Fruit fly (Drosophila melanogaster) whole organism, embryonic: ENCODE results near the gene CG45486.

Source experiments
- ATbp ChIP-seq: fragments of 200-800 bp; sonication (Bioruptor generic); optimal IDR thresholded peaks from 2 replicates; lab custom pipeline; 2017; ENCODE audit warnings: missing biosample characterization, mild to moderate bottlenecking, missing genetic modification characterization, missing genetic modification reagents
- Atf3 ChIP-seq: fragments of 200-800 bp; sonication (Bioruptor generic); optimal IDR thresholded peaks from 3 replicates; lab custom pipeline; 2016; ENCODE audit warnings: missing biosample characterization, missing genetic modification characterization
- CG10267 ChIP-seq: fragments of 200-800 bp; sonication (Bioruptor generic); optimal IDR thresholded peaks from 2 replicates; lab custom pipeline; 2018; ENCODE audit warnings: missing biosample characterization, mild to moderate bottlenecking, missing genetic modification characterization, moderate library complexity
- CG12391 ChIP-seq: fragments of 200-800 bp; sonication (Bioruptor generic); optimal IDR thresholded peaks from 3 replicates; lab custom pipeline; 2018; ENCODE audit warnings: missing biosample characterization, mild to moderate bottlenecking, missing genetic modification characterization, moderate library complexity
- CG13424 ChIP-seq: fragments of 200-800 bp; sonication (Bioruptor generic); optimal IDR thresholded peaks from 2 replicates; lab custom pipeline; 2019; ENCODE audit warnings: missing biosample characterization, mild to moderate bottlenecking, missing genetic modification characterization, moderate library complexity
- CG14710 ChIP-seq: fragments of 200-800 bp; sonication (Bioruptor generic); optimal IDR thresholded peaks from 3 replicates; lab custom pipeline; 2019; ENCODE audit warnings: missing biosample characterization, mild to moderate bottlenecking, missing genetic modification characterization, moderate library complexity
- CG14965 ChIP-seq: fragments of 200-800 bp; sonication (Bioruptor generic); optimal IDR thresholded peaks from 2 replicates; lab custom pipeline; 2016; ENCODE audit warnings: missing biosample characterization, missing genetic modification characterization, borderline replicate concordance
- CG17361 ChIP-seq: fragments of 200-800 bp; sonication (Bioruptor generic); IDR thresholded peaks from 3 replicates; pipeline ENCODE4 v1.3.6; 2022; ENCODE audit warnings: missing biosample characterization, missing genetic modification characterization
- CG17385 ChIP-seq: fragments of 200-800 bp; sonication (Bioruptor generic); optimal IDR thresholded peaks from 3 replicates; lab custom pipeline; 2018; ENCODE audit warnings: missing biosample characterization, mild to moderate bottlenecking, missing genetic modification characterization
- CG17829 ChIP-seq: fragments of 200-800 bp; optimal IDR thresholded peaks from 2 replicates; lab custom pipeline; 2019; ENCODE audit warnings: missing biosample characterization, mild to moderate bottlenecking, missing genetic modification characterization, moderate library complexity
- CG18262 ChIP-seq: fragments of 200-800 bp; optimal IDR thresholded peaks from 3 replicates; lab custom pipeline; 2019; ENCODE audit warnings: missing biosample characterization, mild to moderate bottlenecking, missing genetic modification characterization, moderate library complexity
- CG2678 ChIP-seq: fragments of 200-800 bp; sonication (Bioruptor generic); optimal IDR thresholded peaks from 3 replicates; lab custom pipeline; 2019; ENCODE audit warnings: missing biosample characterization, mild to moderate bottlenecking, missing genetic modification characterization, moderate library complexity
- CG30403 ChIP-seq: fragments of 200-800 bp; sonication (Bioruptor generic); optimal IDR thresholded peaks from 3 replicates; lab custom pipeline; 2016; ENCODE audit warnings: missing biosample characterization, missing genetic modification characterization
- CG32532 ChIP-seq: fragments of 200-800 bp; sonication (Bioruptor generic); IDR thresholded peaks from 2 replicates; pipeline ENCODE4 v1.3.6; 2022; ENCODE audit warnings: missing biosample characterization, missing genetic modification characterization
- CG3407 ChIP-seq: fragments of 200-800 bp; sonication (Bioruptor generic); optimal IDR thresholded peaks from 2 replicates; lab custom pipeline; 2018; ENCODE audit warnings: missing biosample characterization, mild to moderate bottlenecking, missing genetic modification characterization
- CG42726 ChIP-seq: fragments of 200-800 bp; sonication (Bioruptor generic); IDR thresholded peaks from 2 replicates; pipeline ENCODE4 v1.3.6; 2022; ENCODE audit warnings: missing biosample characterization, missing genetic modification characterization; ENCODE audit not compliant: partially characterized antibody
- CG4820 ChIP-seq: fragments of 200-800 bp; sonication (Bioruptor generic); optimal IDR thresholded peaks from 3 replicates; lab custom pipeline; 2016; ENCODE audit warnings: missing biosample characterization, missing genetic modification characterization
- CG7745 ChIP-seq: fragments of 200-800 bp; sonication (Bioruptor generic); optimal IDR thresholded peaks from 2 replicates; lab custom pipeline; 2018; ENCODE audit warnings: missing biosample characterization, mild to moderate bottlenecking, missing genetic modification characterization, moderate library complexity
- CG9727 ChIP-seq: fragments of 200-800 bp; sonication (Bioruptor generic); optimal IDR thresholded peaks from 3 replicates; lab custom pipeline; 2017; ENCODE audit warnings: missing biosample characterization, mild to moderate bottlenecking, missing genetic modification characterization
- CoRest ChIP-seq: fragments of 200-800 bp; sonication (Bioruptor generic); optimal IDR thresholded peaks from 3 replicates; lab custom pipeline; 2018; ENCODE audit warnings: missing biosample characterization, mild to moderate bottlenecking, missing genetic modification characterization, moderate library complexity
- D ChIP-seq, 2 experiments: fragments of 200-800 bp in 1 of 2; fragments of >200 bp in 1 of 2; sonication (Bioruptor generic) in 1 of 2; optimal IDR thresholded peaks; 2 replicates in 1 of 2; 3 replicates in 1 of 2; lab custom pipeline; 2017; ENCODE audit warnings: mild to moderate bottlenecking in 1 of 2, missing biosample characterization in 1 of 2, missing genetic modification characterization in 1 of 2, missing genetic modification reagents in 1 of 2
- Hmr ChIP-seq: fragments of 200-800 bp; sonication (Bioruptor generic); optimal IDR thresholded peaks from 3 replicates; lab custom pipeline; 2017; ENCODE audit warnings: mild to moderate bottlenecking, missing biosample characterization, missing genetic modification reagents, missing genetic modification characterization
- Myb ChIP-seq: fragments of 200-800 bp; sonication (Bioruptor generic); optimal IDR thresholded peaks from 2 replicates; lab custom pipeline; 2016; ENCODE audit warnings: missing biosample characterization, missing genetic modification characterization
- Oli ChIP-seq: fragments of 200-800 bp; sonication (Bioruptor generic); optimal IDR thresholded peaks from 2 replicates; lab custom pipeline; 2018; ENCODE audit warnings: missing biosample characterization, mild to moderate bottlenecking, missing genetic modification characterization, moderate library complexity
- Sox102F ChIP-seq: fragments of 200-800 bp; sonication (Bioruptor generic); optimal IDR thresholded peaks from 2 replicates; lab custom pipeline; 2018; ENCODE audit warnings: missing biosample characterization, mild to moderate bottlenecking, missing genetic modification characterization, moderate library complexity
- Ssrp ChIP-seq: fragments of 200-800 bp; sonication (Bioruptor generic); optimal IDR thresholded peaks from 2 replicates; lab custom pipeline; 2018; ENCODE audit warnings: missing biosample characterization, mild to moderate bottlenecking, missing genetic modification characterization, moderate library complexity
- Xbp1 ChIP-seq: fragments of 200-800 bp; sonication (Bioruptor generic); optimal IDR thresholded peaks from 3 replicates; lab custom pipeline; 2016; ENCODE audit warnings: missing biosample characterization, mild to moderate bottlenecking, missing genetic modification characterization
- abd-A ChIP-seq: fragments of 200-800 bp; sonication (Bioruptor generic); optimal IDR thresholded peaks from 3 replicates; lab custom pipeline; 2019; ENCODE audit warnings: missing biosample characterization, mild to moderate bottlenecking, missing genetic modification characterization, moderate library complexity
- dmrt99B ChIP-seq: fragments of 200-800 bp; sonication (Bioruptor generic); optimal IDR thresholded peaks from 2 replicates; lab custom pipeline; 2018; ENCODE audit warnings: missing biosample characterization, mild to moderate bottlenecking, missing genetic modification characterization, moderate library complexity
- fd96Cb ChIP-seq: fragments of 200-800 bp; sonication (Bioruptor generic); optimal IDR thresholded peaks from 2 replicates; lab custom pipeline; 2018; ENCODE audit warnings: missing biosample characterization, mild to moderate bottlenecking, missing genetic modification characterization, moderate library complexity
- gem ChIP-seq: fragments of 200-800 bp; sonication (Bioruptor generic); optimal IDR thresholded peaks from 2 replicates; lab custom pipeline; 2019; ENCODE audit warnings: missing biosample characterization, mild to moderate bottlenecking, missing genetic modification characterization, moderate library complexity
- grau ChIP-seq: fragments of 200-800 bp; optimal IDR thresholded peaks from 3 replicates; lab custom pipeline; 2019; ENCODE audit warnings: missing biosample characterization, mild to moderate bottlenecking, missing genetic modification characterization, moderate library complexity
- ind ChIP-seq: fragments of 200-800 bp; sonication (Bioruptor generic); optimal IDR thresholded peaks from 3 replicates; lab custom pipeline; 2016; ENCODE audit warnings: missing biosample characterization, missing genetic modification characterization
- lilli ChIP-seq: fragments of 200-800 bp; sonication (Bioruptor generic); optimal IDR thresholded peaks from 3 replicates; lab custom pipeline; 2016; ENCODE audit warnings: missing biosample characterization, missing genetic modification characterization
- nmo ChIP-seq: fragments of 200-800 bp; sonication (Bioruptor generic); optimal IDR thresholded peaks from 2 replicates; lab custom pipeline; 2018; ENCODE audit warnings: missing biosample characterization, mild to moderate bottlenecking, missing genetic modification characterization, moderate library complexity
- phol ChIP-seq: fragments of 200-800 bp; sonication (Bioruptor generic); optimal IDR thresholded peaks from 3 replicates; lab custom pipeline; 2018; ENCODE audit warnings: missing biosample characterization, mild to moderate bottlenecking, missing genetic modification characterization, moderate library complexity
- row ChIP-seq: fragments of 200-800 bp; sonication (Bioruptor generic); IDR thresholded peaks from 3 replicates; pipeline ENCODE4 v1.3.6; 2022; ENCODE audit warnings: missing biosample characterization, missing genetic modification characterization
- sens ChIP-seq: fragments of 200-800 bp; sonication (Bioruptor generic); peaks from one replicate; lab custom pipeline; 2016; ENCODE audit warnings: missing biosample characterization, missing genetic modification characterization
- slp2 ChIP-seq: fragments of 200-800 bp; sonication (Bioruptor generic); optimal IDR thresholded peaks from 2 replicates; lab custom pipeline; 2016; ENCODE audit warnings: missing biosample characterization, missing genetic modification characterization
- zf30C ChIP-seq: fragments of 200-800 bp; sonication (Bioruptor generic); optimal IDR thresholded peaks from 3 replicates; lab custom pipeline; 2018; ENCODE audit warnings: missing biosample characterization, mild to moderate bottlenecking, missing genetic modification characterization

CG45486 gene

dm6 chrX:19884204-19884603 lies 25.7 kb downstream of the CG45486 start (continued):
- TF ChIP-seq CoRest, result peak; percentile 38
- peak; percentile 54 for TF ChIP-seq dmrt99B (tag; lab: Kevin White, UChicago)
- no peak for TF ChIP-seq CG14965 (GFP tag; lab: Kevin White, UChicago)
- TF ChIP-seq lilli (GFP tag; lab: Kevin White, UChicago), result no peak
- peak; percentile 39 for TF ChIP-seq CG12391
- TF ChIP-seq Atf3 (GFP tag; lab: Kevin White, UChicago), result peak; percentile 14
- no peak for TF ChIP-seq D (optimal IDR thresholded peaks at IDR 0.05; lab: Kevin White, UChicago)
- TF ChIP-seq D (GFP tag; optimal IDR thresholded peaks at IDR 0.05; lab: Kevin White, UChicago), result peak; percentile 28
- TF ChIP-seq CG2678, result peak; percentile 55
- TF ChIP-seq CG10267 (tag; lab: Kevin White, UChicago), result peak; percentile 21
- no peak for TF ChIP-seq CG42726 (GFP tag; lab: Robert Waterston, UW)
- peak; percentile 34 for TF ChIP-seq nmo (GFP tag; lab: Kevin White, UChicago)
- no peak for TF ChIP-seq slp2 (GFP tag; lab: Kevin White, UChicago)
- TF ChIP-seq CG9727, result peak; percentile 37
- TF ChIP-seq zf30C (GFP tag; lab: Kevin White, UChicago), result peak; percentile 9
- peak; percentile 37 for TF ChIP-seq ATbp (GFP tag; lab: Kevin White, UChicago)
- TF ChIP-seq Sox102F (GFP tag; lab: Kevin White, UChicago), result peak; percentile 49
- peak; percentile 22 for TF ChIP-seq CG17385 (GFP tag; lab: Kevin White, UChicago)
- TF ChIP-seq CG30403 (GFP tag; lab: Kevin White, UChicago), result peak; percentile 53
- TF ChIP-seq Xbp1 (GFP tag; lab: Kevin White, UChicago), result peak; percentile 13
- peak; percentile 13 for TF ChIP-seq ind (GFP tag; lab: Kevin White, UChicago)
- no peak for TF ChIP-seq abd-A (tag; lab: Kevin White, UChicago)
- TF ChIP-seq CG4820 (GFP tag; lab: Kevin White, UChicago), result peak; percentile 0
- peak; percentile 83 for TF ChIP-seq sens (GFP tag; lab: Kevin White, UChicago)
- TF ChIP-seq Myb (GFP tag; lab: Kevin White, UChicago), result no peak
- no peak for TF ChIP-seq CG7745 (tag; lab: Kevin White, UChicago)
- peak; percentile 62 for TF ChIP-seq gem
- TF ChIP-seq fd96Cb (tag; lab: Kevin White, UChicago), result peak; percentile 37
- TF ChIP-seq CG17361 (GFP tag; lab: Robert Waterston, UW), result peak; percentile 63; the same call in 2 of the 3 replicates
- peak; percentile 34 for TF ChIP-seq CG14710 (tag; lab: Kevin White, UChicago)
- TF ChIP-seq row (GFP tag; lab: Robert Waterston, UW), result peak; percentile 31; the same call in 2 of the 3 replicates
- TF ChIP-seq Oli (tag; lab: Kevin White, UChicago), result peak; percentile 45
- peak; percentile 7 for TF ChIP-seq Hmr
- peak; percentile 18 for TF ChIP-seq CG17829 (tag; lab: Kevin White, UChicago)
- TF ChIP-seq CG13424 (tag; lab: Kevin White, UChicago), result peak; percentile 24
- peak; percentile 57 for TF ChIP-seq CG18262 (tag; lab: Kevin White, UChicago)
- peak; percentile 54 for TF ChIP-seq phol (tag; lab: Kevin White, UChicago)
- TF ChIP-seq Ssrp (tag; lab: Kevin White, UChicago), result peak; percentile 34
- TF ChIP-seq CG3407 (GFP tag; lab: Kevin White, UChicago), result peak; percentile 16
- no peak for TF ChIP-seq CG32532 (GFP tag; lab: Robert Waterston, UW)
- TF ChIP-seq grau (tag; lab: Kevin White, UChicago), result peak; percentile 34
- TF ChIP-seq, all 482 proteins: peak for 66
